Fruit fly (Drosophila melanogaster): Measurements from ENCODE around the gene Cyp12e1.

Gene Cyp12e1

dm6 chr3R:10415923-10416322 is 18.7 kb upstream of the Cyp12e1 start, which contains the start of gene CG6345 (continued):
- no peak for TF ChIP-seq CG10631 (GFP tag; optimal IDR thresholded peaks at IDR 0.05)
- peak; percentile 56 for TF ChIP-seq CG7368 (GFP tag; optimal IDR thresholded peaks at IDR 0.05)
- TF ChIP-seq Sox102F (GFP tag; optimal IDR thresholded peaks at IDR 0.05) = no peak
- peak; percentile 75 for TF ChIP-seq CG31627 (GFP tag; optimal IDR thresholded peaks at IDR 0.05)
- peak; percentile 58 for TF ChIP-seq net (GFP tag; optimal IDR thresholded peaks at IDR 0.05)
- peak; percentile 46 for TF ChIP-seq Lpt (GFP tag; optimal IDR thresholded peaks at IDR 0.05)
- TF ChIP-seq CG9139 (GFP tag; optimal IDR thresholded peaks at IDR 0.05) = peak; percentile 13
- TF ChIP-seq Smox (GFP tag; optimal IDR thresholded peaks at IDR 0.05) = no peak
- peak; percentile 81 for TF ChIP-seq esn (GFP tag; optimal IDR thresholded peaks at IDR 0.05)
- peak; percentile 16 for TF ChIP-seq fd85E (GFP tag; optimal IDR thresholded peaks at IDR 0.05)
- TF ChIP-seq CG34406 (GFP tag; optimal IDR thresholded peaks at IDR 0.05) = no peak
- TF ChIP-seq CG6854 (GFP tag; optimal IDR thresholded peaks at IDR 0.05) = peak; percentile 50
- TF ChIP-seq fkh (GFP tag; optimal IDR thresholded peaks at IDR 0.05) = peak; percentile 93
- TF ChIP-seq fd59A (GFP tag; optimal IDR thresholded peaks at IDR 0.05) = peak; percentile 40
- peak; percentile 38 for TF ChIP-seq CG8319 (GFP tag; optimal IDR thresholded peaks at IDR 0.05)
- TF ChIP-seq Sox15 (GFP tag; optimal IDR thresholded peaks at IDR 0.05) = no peak
- peak; percentile 83 for TF ChIP-seq cyc (GFP tag; optimal IDR thresholded peaks at IDR 0.05)
- TF ChIP-seq CG6276 (GFP tag; optimal IDR thresholded peaks at IDR 0.05) = no peak
- TF ChIP-seq Eip78C (GFP tag) = peak; percentile 87
- no peak for TF ChIP-seq vri (GFP tag; optimal IDR thresholded peaks at IDR 0.05)
- TF ChIP-seq CG10669 (GFP tag; optimal IDR thresholded peaks at IDR 0.05) = peak; percentile 66
- no peak for TF ChIP-seq Hr38 (GFP tag; optimal IDR thresholded peaks at IDR 0.05)
- peak; percentile 72 for TF ChIP-seq CG6163 (GFP tag; IDR thresholded peaks at IDR 0.05)
- TF ChIP-seq CG3919 (GFP tag; optimal IDR thresholded peaks at IDR 0.05) = peak; percentile 85
- peak; percentile 51 for TF ChIP-seq CG32006 (GFP tag; optimal IDR thresholded peaks at IDR 0.05)
- peak; percentile 51 for TF ChIP-seq achi (GFP tag; optimal IDR thresholded peaks at IDR 0.05)
- peak in 1 of 2 experiments; percentile 48 for TF ChIP-seq salr (GFP tag; optimal IDR thresholded peaks at IDR 0.05)
- peak; percentile 66 for TF ChIP-seq acj6 (GFP tag; optimal IDR thresholded peaks at IDR 0.05)
- TF ChIP-seq CG15336 (GFP tag; IDR thresholded peaks at IDR 0.05) = no peak
- TF ChIP-seq Eip93F (GFP tag; optimal IDR thresholded peaks at IDR 0.05) = no peak
- no peak for TF ChIP-seq spab (GFP tag; optimal IDR thresholded peaks at IDR 0.05)
- peak; percentile 69 for TF ChIP-seq Hr39 (GFP tag; optimal IDR thresholded peaks at IDR 0.05)
- TF ChIP-seq Gug (GFP tag; IDR thresholded peaks at IDR 0.05) = no peak; the same call in 1 of the 2 replicates
- TF ChIP-seq CG11762 (GFP tag; optimal IDR thresholded peaks at IDR 0.05; ENCODE audit: insufficient read depth) = peak; percentile 61
- peak; percentile 72 for TF ChIP-seq Hr4 (GFP tag; optimal IDR thresholded peaks at IDR 0.05)
- TF ChIP-seq Met (GFP tag; optimal IDR thresholded peaks at IDR 0.05) = no peak
- peak in 1 of 2 experiments; percentile 50 for TF ChIP-seq ss (GFP tag; optimal IDR thresholded peaks at IDR 0.05)
- peak; percentile 74 for TF ChIP-seq topi (GFP tag; optimal IDR thresholded peaks at IDR 0.05)

DNA sequence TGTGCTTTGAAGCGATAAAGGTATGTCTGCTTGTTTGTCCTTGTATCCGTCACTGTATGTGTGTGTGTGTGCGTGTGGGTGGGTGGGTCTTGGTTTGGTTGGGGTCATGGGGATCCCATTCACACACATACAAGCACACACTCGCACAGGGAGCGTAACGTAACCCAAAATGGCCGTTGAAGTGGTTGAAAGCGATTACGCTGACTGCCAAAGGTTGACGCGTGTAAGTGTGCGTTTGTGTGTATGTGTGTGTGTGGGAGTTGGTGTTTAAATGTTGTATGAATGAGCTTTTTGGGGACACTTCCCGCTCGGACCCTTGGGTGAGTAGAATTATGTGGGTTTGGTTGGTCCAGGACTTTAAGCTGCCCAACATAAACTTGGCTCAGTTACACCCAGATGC is 13.4 kb upstream of the Cyp12e1 start:
- no peak for TF ChIP-seq CG7368 (GFP tag; optimal IDR thresholded peaks at IDR 0.05)
- TF ChIP-seq dac (GFP tag; optimal IDR thresholded peaks at IDR 0.05) = no peak
- TF ChIP-seq eg (GFP tag; IDR thresholded peaks at IDR 0.05) = no peak
- no peak for TF ChIP-seq Hr4 (GFP tag; optimal IDR thresholded peaks at IDR 0.05)
- TF ChIP-seq CG11762 (GFP tag; optimal IDR thresholded peaks at IDR 0.05; ENCODE audit: insufficient read depth) = no peak
- TF ChIP-seq CG3032 (tag; optimal IDR thresholded peaks at IDR 0.05) = no peak
- TF ChIP-seq Smox (GFP tag; optimal IDR thresholded peaks at IDR 0.05) = no peak
- no peak for TF ChIP-seq CG6276 (GFP tag; optimal IDR thresholded peaks at IDR 0.05)
- TF ChIP-seq salr (GFP tag; optimal IDR thresholded peaks at IDR 0.05) = no peak
- no peak for TF ChIP-seq net (GFP tag; optimal IDR thresholded peaks at IDR 0.05)
- TF ChIP-seq Hr39 (GFP tag; optimal IDR thresholded peaks at IDR 0.05) = no peak
- no peak for TF ChIP-seq svp (GFP tag)
- no peak for TF ChIP-seq Eip78C (GFP tag)
- TF ChIP-seq CG8119 (GFP tag; IDR thresholded peaks at IDR 0.05) = no peak
- TF ChIP-seq CG6808 (GFP tag; optimal IDR thresholded peaks at IDR 0.05) = no peak
- TF ChIP-seq fd85E (GFP tag; optimal IDR thresholded peaks at IDR 0.05) = no peak
- no peak for TF ChIP-seq CG8319 (GFP tag; optimal IDR thresholded peaks at IDR 0.05)
- no peak for TF ChIP-seq Ets96B (tag; optimal IDR thresholded peaks at IDR 0.05)
- TF ChIP-seq CG6792 (GFP tag; optimal IDR thresholded peaks at IDR 0.05) = no peak
